Fruit fly (Drosophila melanogaster) whole organism, prepupa: ENCODE measurements around the gene CG43348.

Experiments
- Blimp-1 ChIP-seq: fragments of 200-800 bp; sonication (Bioruptor generic); optimal IDR thresholded peaks from 3 replicates; lab custom pipeline; 2017; ENCODE audit warnings: missing biosample characterization, missing genetic modification characterization, mild to moderate bottlenecking, moderate library complexity, missing genetic modification reagents
- CG10631 ChIP-seq: fragments of 200-800 bp; sonication (Bioruptor generic); optimal IDR thresholded peaks from 2 replicates; lab custom pipeline; 2016; ENCODE audit warnings: missing biosample characterization, missing genetic modification characterization
- CG10669 ChIP-seq: fragments of 200-800 bp; sonication (Bioruptor generic); optimal IDR thresholded peaks from 3 replicates; lab custom pipeline; 2018; ENCODE audit warnings: missing biosample characterization, mild to moderate bottlenecking, missing genetic modification characterization, moderate library complexity
- CG11762 ChIP-seq: fragments of 200-800 bp; sonication (Bioruptor generic); optimal IDR thresholded peaks from 3 replicates; lab custom pipeline; 2016; ENCODE audit warnings: missing biosample characterization, missing genetic modification characterization; ENCODE audit not compliant: insufficient read depth
- CG1621 ChIP-seq: fragments of 200-800 bp; sonication (Bioruptor generic); optimal IDR thresholded peaks from 3 replicates; lab custom pipeline; 2018; ENCODE audit warnings: missing biosample characterization, mild to moderate bottlenecking, missing genetic modification characterization
- CG16779 ChIP-seq: fragments of 200-800 bp; sonication (Bioruptor generic); optimal IDR thresholded peaks from 3 replicates; lab custom pipeline; 2017; ENCODE audit warnings: missing biosample characterization, mild to moderate bottlenecking, missing genetic modification characterization
- CG31627 ChIP-seq: fragments of 200-800 bp; sonication (Bioruptor generic); optimal IDR thresholded peaks from 3 replicates; lab custom pipeline; 2016; ENCODE audit warnings: missing biosample characterization, missing genetic modification characterization
- CG34406 ChIP-seq: fragments of 200-800 bp; sonication (Bioruptor generic); optimal IDR thresholded peaks from 3 replicates; lab custom pipeline; 2016; ENCODE audit warnings: missing biosample characterization, missing genetic modification characterization
- CG4318 ChIP-seq: fragments of 200-800 bp; sonication (Bioruptor generic); optimal IDR thresholded peaks from 3 replicates; lab custom pipeline; 2017; ENCODE audit warnings: missing biosample characterization, mild to moderate bottlenecking, missing genetic modification characterization
- CG6163 ChIP-seq: fragments of 200-800 bp; sonication (Bioruptor generic); IDR thresholded peaks from 3 replicates; pipeline ENCODE4 v1.3.6; 2022; ENCODE audit warnings: missing biosample characterization, missing genetic modification characterization
- CG6276 ChIP-seq: fragments of 200-800 bp; sonication (Bioruptor generic); optimal IDR thresholded peaks from 2 replicates; lab custom pipeline; 2017; ENCODE audit warnings: missing biosample characterization, mild to moderate bottlenecking, missing genetic modification characterization
- CG6808 ChIP-seq: fragments of 200-800 bp; sonication (Bioruptor generic); optimal IDR thresholded peaks from 3 replicates; lab custom pipeline; 2017; ENCODE audit warnings: missing biosample characterization, missing genetic modification characterization, mild to moderate bottlenecking, moderate library complexity, missing genetic modification reagents
- CG7368 ChIP-seq: fragments of 200-800 bp; sonication (Bioruptor generic); optimal IDR thresholded peaks from 3 replicates; lab custom pipeline; 2016; ENCODE audit warnings: missing biosample characterization, missing genetic modification characterization
- CG9139 ChIP-seq: fragments of 200-800 bp; sonication (Bioruptor generic); optimal IDR thresholded peaks from 3 replicates; lab custom pipeline; 2017; ENCODE audit warnings: missing biosample characterization, mild to moderate bottlenecking, missing genetic modification characterization
- Eip78C ChIP-seq: fragments of 200-800 bp; sonication (Bioruptor generic); peaks from one replicate; lab custom pipeline; 2016; ENCODE audit warnings: missing biosample characterization, missing genetic modification characterization
- Ets96B ChIP-seq: fragments of 200-800 bp; optimal IDR thresholded peaks from 2 replicates; lab custom pipeline; 2019; ENCODE audit warnings: missing biosample characterization, mild to moderate bottlenecking, missing genetic modification characterization, moderate library complexity
- Gug ChIP-seq: fragments of 200-800 bp; sonication (Bioruptor generic); IDR thresholded peaks from 2 replicates; pipeline ENCODE4 v1.3.6; 2022; ENCODE audit warnings: missing biosample characterization, missing genetic modification characterization
- Hr39 ChIP-seq: fragments of 200-800 bp; sonication (Bioruptor generic); optimal IDR thresholded peaks from 2 replicates; lab custom pipeline; 2016; ENCODE audit warnings: missing biosample characterization, missing genetic modification characterization
- Lpt ChIP-seq: fragments of 200-800 bp; sonication (Bioruptor generic); optimal IDR thresholded peaks from 3 replicates; lab custom pipeline; 2016; ENCODE audit warnings: missing biosample characterization, missing genetic modification characterization
- Met ChIP-seq: fragments of 200-800 bp; sonication (Bioruptor generic); optimal IDR thresholded peaks from 3 replicates; lab custom pipeline; 2016; ENCODE audit warnings: missing biosample characterization, missing genetic modification characterization
- OdsH ChIP-seq: fragments of 200-800 bp; sonication (Bioruptor generic); optimal IDR thresholded peaks from 3 replicates; lab custom pipeline; 2016; ENCODE audit warnings: missing biosample characterization, missing genetic modification characterization
- Smox ChIP-seq: fragments of 200-800 bp; sonication (Bioruptor generic); optimal IDR thresholded peaks from 3 replicates; lab custom pipeline; 2016; ENCODE audit warnings: missing biosample characterization, missing genetic modification characterization
- Sox102F ChIP-seq: fragments of 200-800 bp; sonication (Bioruptor generic); optimal IDR thresholded peaks from 2 replicates; lab custom pipeline; 2016; ENCODE audit warnings: missing biosample characterization, mild to moderate bottlenecking, missing genetic modification characterization
- acj6 ChIP-seq: fragments of 200-800 bp; sonication (Bioruptor generic); optimal IDR thresholded peaks from 3 replicates; lab custom pipeline; 2016; ENCODE audit warnings: missing biosample characterization, missing genetic modification characterization
- cyc ChIP-seq: fragments of 200-800 bp; sonication (Bioruptor generic); optimal IDR thresholded peaks from 3 replicates; lab custom pipeline; 2016; ENCODE audit warnings: missing biosample characterization, missing genetic modification characterization
- dac ChIP-seq: fragments of 200-800 bp; sonication (Bioruptor generic); optimal IDR thresholded peaks from 2 replicates; lab custom pipeline; 2017; ENCODE audit warnings: missing biosample characterization, mild to moderate bottlenecking, missing genetic modification characterization
- eg ChIP-seq: fragments of 200-800 bp; sonication (Bioruptor generic); IDR thresholded peaks from 3 replicates; pipeline ENCODE4 v1.3.6; 2022; ENCODE audit warnings: missing biosample characterization, missing genetic modification characterization
- esn ChIP-seq: fragments of 200-800 bp; sonication (Bioruptor generic); optimal IDR thresholded peaks from 2 replicates; lab custom pipeline; 2016; ENCODE audit warnings: missing biosample characterization, mild to moderate bottlenecking, missing genetic modification characterization, moderate library complexity
- fd85E ChIP-seq: fragments of 200-800 bp; sonication (Bioruptor generic); optimal IDR thresholded peaks from 3 replicates; lab custom pipeline; 2016; ENCODE audit warnings: missing biosample characterization, missing genetic modification characterization
- fkh ChIP-seq: fragments of 200-800 bp; sonication (Bioruptor generic); optimal IDR thresholded peaks from 3 replicates; lab custom pipeline; 2017; ENCODE audit warnings: missing biosample characterization, mild to moderate bottlenecking, missing genetic modification characterization, moderate library complexity
- net ChIP-seq: fragments of 200-800 bp; sonication (Bioruptor generic); optimal IDR thresholded peaks from 3 replicates; lab custom pipeline; 2016; ENCODE audit warnings: missing biosample characterization, missing genetic modification characterization
- pdm3 ChIP-seq: fragments of 200-800 bp; sonication (Bioruptor generic); optimal IDR thresholded peaks from 3 replicates; lab custom pipeline; 2016; ENCODE audit warnings: missing biosample characterization, missing genetic modification characterization
- svp ChIP-seq: fragments of 200-800 bp; sonication (Bioruptor generic); peaks from one replicate; lab custom pipeline; 2016; ENCODE audit warnings: missing biosample characterization, missing genetic modification characterization
- topi ChIP-seq: fragments of 200-800 bp; sonication (Bioruptor generic); optimal IDR thresholded peaks from 3 replicates; lab custom pipeline; 2016; ENCODE audit warnings: missing biosample characterization, missing genetic modification characterization

CG43348 gene

DNA sequence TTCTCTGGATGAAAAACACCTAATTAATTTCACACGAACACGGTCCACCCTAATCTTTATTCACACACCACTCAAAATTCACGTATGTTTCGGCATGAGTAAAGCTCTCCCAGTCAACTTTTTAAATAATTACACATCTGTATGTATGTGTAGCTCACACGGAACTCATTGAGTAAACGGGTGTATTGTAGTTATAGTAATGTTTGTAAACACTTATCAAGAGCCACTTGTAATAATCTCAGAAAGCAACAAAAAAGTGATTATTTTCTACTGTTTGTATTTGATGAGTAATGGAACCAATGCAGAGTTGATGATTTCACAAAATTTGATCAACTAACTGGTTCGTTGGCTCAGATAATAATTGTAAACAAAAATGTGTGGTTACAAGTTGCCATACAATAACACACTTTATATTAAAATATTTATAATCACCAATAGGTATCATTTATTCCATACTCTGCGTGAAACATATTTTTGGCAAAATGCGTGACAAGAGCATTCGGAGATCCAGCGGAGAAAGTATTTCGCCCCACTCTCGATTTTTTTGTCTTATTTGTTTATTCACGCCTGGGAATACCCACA, 18.8 kb downstream of the CG43348 start:
- TF ChIP-seq Smox (GFP tag; lab: Kevin White, UChicago) = no peak
- TF ChIP-seq CG6808 (GFP tag; lab: Kevin White, UChicago) = no peak
- TF ChIP-seq pdm3 (GFP tag; lab: Kevin White, UChicago) = peak; percentile 24
- peak; percentile 50 for TF ChIP-seq Met (GFP tag; lab: Kevin White, UChicago)
- TF ChIP-seq eg = no peak
- peak; percentile 20 for TF ChIP-seq CG31627
- peak; percentile 66 for TF ChIP-seq fkh (GFP tag; lab: Kevin White, UChicago)
- peak; percentile 40 for TF ChIP-seq OdsH (GFP tag; lab: Kevin White, UChicago)
- no peak for TF ChIP-seq dac (GFP tag; lab: Kevin White, UChicago)
- TF ChIP-seq esn = peak; percentile 47
- no peak for TF ChIP-seq CG6163 (GFP tag; lab: Robert Waterston, UW)

DNA sequence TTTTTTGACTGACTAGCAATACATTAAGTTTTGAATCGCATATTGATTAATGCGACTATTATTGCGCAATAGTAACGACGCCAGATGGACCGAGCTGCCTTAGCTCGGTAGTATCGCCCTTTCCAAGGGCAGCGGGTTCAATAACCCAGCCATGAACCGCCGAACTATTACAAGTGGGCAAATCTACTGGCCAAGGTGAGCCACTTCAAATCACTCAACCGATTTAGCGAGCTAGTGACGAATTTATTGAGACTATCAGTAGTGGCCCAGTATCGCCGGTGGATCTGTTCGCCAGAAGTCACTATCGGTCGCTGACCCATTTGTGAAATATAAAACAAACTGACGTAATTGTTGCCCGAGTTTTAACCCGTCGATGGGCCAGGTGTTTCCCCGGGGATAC, 19.3 kb downstream of the CG43348 start:
- TF ChIP-seq Sox102F (GFP tag; lab: Kevin White, UChicago) = no peak
- no peak for TF ChIP-seq CG6808 (GFP tag; lab: Kevin White, UChicago)
- no peak for TF ChIP-seq CG4318
- no peak for TF ChIP-seq Hr39 (GFP tag; lab: Kevin White, UChicago)
- no peak for TF ChIP-seq OdsH (GFP tag; lab: Kevin White, UChicago)
- no peak for TF ChIP-seq CG34406 (GFP tag; lab: Kevin White, UChicago)
- no peak for TF ChIP-seq CG6163 (GFP tag; lab: Robert Waterston, UW)
- no peak for TF ChIP-seq CG6276 (GFP tag; lab: Kevin White, UChicago)
- no peak for TF ChIP-seq CG10631 (GFP tag; lab: Kevin White, UChicago)
- no peak for TF ChIP-seq Ets96B (tag; lab: Kevin White, UChicago)
- TF ChIP-seq acj6 (GFP tag; lab: Kevin White, UChicago) = no peak
- no peak for TF ChIP-seq dac (GFP tag; lab: Kevin White, UChicago)
- no peak for TF ChIP-seq Blimp-1
- TF ChIP-seq CG10669 (GFP tag; lab: Kevin White, UChicago) = no peak
- TF ChIP-seq CG31627 = no peak
- TF ChIP-seq net = no peak
- no peak for TF ChIP-seq svp (GFP tag; lab: Kevin White, UChicago)
- TF ChIP-seq pdm3 (GFP tag; lab: Kevin White, UChicago) = no peak

DNA sequence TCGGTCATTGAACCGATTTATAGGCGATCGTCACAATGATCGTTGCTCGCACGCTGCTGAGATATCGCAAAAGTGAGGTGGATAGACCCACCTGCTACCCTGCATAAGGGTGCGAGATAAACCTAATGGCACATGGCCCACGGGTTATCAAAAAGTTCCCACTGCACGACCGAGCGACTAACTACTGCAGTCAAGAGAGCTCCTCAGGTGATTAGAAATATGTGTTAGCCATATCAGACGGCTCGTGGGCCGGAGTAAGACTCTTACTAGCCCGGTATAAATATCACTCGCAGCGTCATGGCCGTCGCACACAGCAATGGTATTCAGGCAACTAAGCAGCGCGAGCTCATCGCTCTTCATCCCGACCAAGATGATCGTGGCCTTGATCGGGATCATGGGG, 19.8 kb downstream of the CG43348 start, which contains the start of gene CG42329:
Gene CG42329 (plus strand): TSS at position 301 of the 400 bp plus-strand sequence.
- TF ChIP-seq net (no peak), dac (GFP tag; lab: Kevin White, UChicago) (no peak)

dm6 chr2L:1230691-1231090, 31.5 kb downstream of the CG43348 start:
- TF ChIP-seq CG9139 (GFP tag; lab: Kevin White, UChicago) (no peak), dac (GFP tag; lab: Kevin White, UChicago) (no peak), topi (no peak), Lpt (GFP tag; lab: Kevin White, UChicago) (no peak), svp (GFP tag; lab: Kevin White, UChicago) (peak; percentile 52), Eip78C (GFP tag; lab: Kevin White, UChicago) (peak; percentile 45)

dm6 chr2L:1239736-1240135, 40.5 kb downstream of the CG43348 start, which contains the start of gene CG5397:
Gene CG5397, plus strand, starts transcription at chr2L:1240036.
- no peak for TF ChIP-seq Smox (GFP tag; lab: Kevin White, UChicago)
- no peak for TF ChIP-seq fd85E (GFP tag; lab: Kevin White, UChicago)
- TF ChIP-seq CG7368 = no peak
- TF ChIP-seq CG1621 (tag; lab: Kevin White, UChicago) = no peak
- TF ChIP-seq Met (GFP tag; lab: Kevin White, UChicago) = no peak
- no peak for TF ChIP-seq CG11762 (GFP tag; lab: Kevin White, UChicago)
- no peak for TF ChIP-seq cyc (GFP tag; lab: Kevin White, UChicago)
- TF ChIP-seq CG16779 = no peak
- no peak for TF ChIP-seq CG10669 (GFP tag; lab: Kevin White, UChicago)
- TF ChIP-seq Gug (GFP tag; lab: Robert Waterston, UW) = no peak
